Fruit fly (Drosophila melanogaster): ENCODE data around the gene CG9782.
A peak's percentile ranks its signal among the peaks of the same experiment; 100 is the strongest.

- TF ChIP-seq CG8159 (tag; optimal IDR thresholded peaks at IDR 0.05) (no peak), CG8301 (tag; optimal IDR thresholded peaks at IDR 0.05) (no peak), gl (tag; optimal IDR thresholded peaks at IDR 0.05) (no peak), CG14655 (GFP tag; optimal IDR thresholded peaks at IDR 0.05) (no peak), fd96Ca (GFP tag; IDR thresholded peaks at IDR 0.05) (no peak), Snoo (tag; optimal IDR thresholded peaks at IDR 0.05) (no peak), Ets98B (GFP tag; IDR thresholded peaks at IDR 0.05) (no peak), CG34367 (tag; optimal IDR thresholded peaks at IDR 0.05) (no peak), D1 (tag; optimal IDR thresholded peaks at IDR 0.05) (no peak), CG13204 (GFP tag; optimal IDR thresholded peaks at IDR 0.05) (no peak), CG9948 (tag; optimal IDR thresholded peaks at IDR 0.05) (no peak), CG12605 (GFP tag; IDR thresholded peaks at IDR 0.05) (0 out of 2 replicates have a peak, but pooled peaks have one; percentile 29)
Measured at dm6 chrX:16587021-16587667, 34.2 kb downstream of the CG9782 start, which contains the start of gene CanA-14F.
